Worm (Caenorhabditis elegans) whole organism, L4 larva: ENCODE results near the gene tat-3.

Experiments
- F37D6.2 ChIP-seq: sonication (generic microtip); optimal IDR thresholded peaks from 2 replicates; lab custom pipeline; 2016; ENCODE audit warnings: mild to moderate bottlenecking, missing genetic modification characterization, missing compliant biosample characterization
- T20F7.1 ChIP-seq: fragments of 200-800 bp; sonication (Bioruptor generic); optimal IDR thresholded peaks from 2 replicates; lab custom pipeline; 2018; ENCODE audit warnings: mild to moderate bottlenecking, missing genetic modification characterization, missing compliant biosample characterization
- T26A8.4 ChIP-seq: fragments of 200-800 bp; sonication (Bioruptor generic); IDR thresholded peaks from 2 replicates; pipeline ENCODE4 v1.3.6; 2022; ENCODE audit warnings: missing genetic modification characterization, missing compliant biosample characterization
- Y105C5A.15 ChIP-seq: fragments of 200-800 bp; sonication (Bioruptor generic); IDR thresholded peaks from 2 replicates; pipeline ENCODE4 v1.3.6; 2022; ENCODE audit warnings: missing genetic modification characterization, missing compliant biosample characterization
- Y48G9A.11 ChIP-seq: fragments of 200-800 bp; sonication (Bioruptor generic); IDR thresholded peaks from 2 replicates; pipeline ENCODE4 v1.3.6; 2022; ENCODE audit warnings: missing genetic modification reagents, missing genetic modification characterization, missing compliant biosample characterization
- Y75B8A.6 ChIP-seq: fragments of 200-800 bp; sonication (Bioruptor generic); IDR thresholded peaks from 2 replicates; pipeline ENCODE4 v1.3.6; 2022; ENCODE audit warnings: missing genetic modification reagents, missing genetic modification characterization, missing compliant biosample characterization
- ZK337.2 ChIP-seq: fragments of 200-800 bp; sonication (Bioruptor generic); IDR thresholded peaks from 2 replicates; pipeline ENCODE4 v1.3.6; 2022; ENCODE audit warnings: missing genetic modification reagents, missing genetic modification characterization, missing compliant biosample characterization
- aly-2 ChIP-seq: sonication (generic microtip); optimal IDR thresholded peaks from 2 replicates; lab custom pipeline; 2018; ENCODE audit warnings: missing biosample characterization, missing genetic modification characterization
- ama-1 ChIP-seq: fragments of 150-350 bp; optimal IDR thresholded peaks from 2 replicates; lab custom pipeline; 2014; ENCODE audit warnings: inconsistent platforms, mixed read lengths
- attf-4 ChIP-seq: sonication (generic microtip); optimal IDR thresholded peaks from 3 replicates; lab custom pipeline; 2017; ENCODE audit warnings: missing biosample characterization, missing genetic modification characterization
- ceh-20 ChIP-seq: fragments of 200-800 bp; sonication (Bioruptor generic); IDR thresholded peaks from 2 replicates; pipeline ENCODE4 v1.3.6; 2022; ENCODE audit warnings: missing genetic modification reagents, missing genetic modification characterization, missing compliant biosample characterization
- ceh-28 ChIP-seq: fragments of 150-350 bp; optimal IDR thresholded peaks from 2 replicates; lab custom pipeline; 2014; ENCODE audit warnings: missing biosample characterization, missing genetic modification reagents, missing genetic modification characterization
- ceh-32 ChIP-seq: sonication (generic microtip); optimal IDR thresholded peaks from 2 replicates; lab custom pipeline; 2016; ENCODE audit warnings: mild to moderate bottlenecking, missing genetic modification characterization, missing compliant biosample characterization; ENCODE audit not compliant: poor library complexity
- ceh-44 ChIP-seq: fragments of 200-800 bp; sonication (Bioruptor generic); IDR thresholded peaks from 2 replicates; pipeline ENCODE4 v1.3.6; 2022; ENCODE audit warnings: missing genetic modification reagents, missing genetic modification characterization, missing compliant biosample characterization
- ceh-62 ChIP-seq: sonication (generic microtip); optimal IDR thresholded peaks from 2 replicates; lab custom pipeline; 2017; ENCODE audit warnings: missing biosample characterization, missing genetic modification characterization
- ceh-82 ChIP-seq: sonication (generic microtip); optimal IDR thresholded peaks from 2 replicates; lab custom pipeline; 2017; ENCODE audit warnings: missing biosample characterization, missing genetic modification characterization
- ces-1 ChIP-seq: fragments of 150-350 bp; sonication (generic microtip); optimal IDR thresholded peaks from 4 replicates; lab custom pipeline; 2014; ENCODE audit warnings: missing biosample characterization, missing genetic modification reagents, missing genetic modification characterization
- cey-2 ChIP-seq: sonication (generic microtip); optimal IDR thresholded peaks from 3 replicates; lab custom pipeline; 2017; ENCODE audit warnings: missing genetic modification characterization, mild to moderate bottlenecking, missing compliant biosample characterization, antibody characterized with exemption, borderline replicate concordance; ENCODE audit not compliant: insufficient read depth
- ctbp-1 ChIP-seq: fragments of 200-800 bp; sonication (Bioruptor generic); IDR thresholded peaks from 2 replicates; pipeline ENCODE4 v1.3.6; 2022; ENCODE audit warnings: missing genetic modification reagents, missing genetic modification characterization, missing compliant biosample characterization
- daf-12 ChIP-seq: fragments of 150-350 bp; optimal IDR thresholded peaks from 2 replicates; lab custom pipeline; 2014; ENCODE audit warnings: missing biosample characterization, missing genetic modification reagents, missing genetic modification characterization
- daf-8 ChIP-seq: fragments of 200-800 bp; sonication (Bioruptor generic); IDR thresholded peaks from 2 replicates; pipeline ENCODE4 v1.3.6; 2022; ENCODE audit warnings: missing genetic modification characterization, missing compliant biosample characterization
- dmd-6 ChIP-seq: fragments of 200-800 bp; sonication (Bioruptor generic); IDR thresholded peaks from 2 replicates; pipeline ENCODE4 v1.3.6; 2022; ENCODE audit warnings: missing genetic modification reagents, missing genetic modification characterization, missing compliant biosample characterization
- dpl-1 ChIP-seq: fragments of 150-350 bp; optimal IDR thresholded peaks from 2 replicates; lab custom pipeline; 2014; ENCODE audit warnings: missing biosample characterization, missing genetic modification reagents, missing genetic modification characterization
- duxl-1 ChIP-seq: sonication (generic microtip); optimal IDR thresholded peaks from 2 replicates; lab custom pipeline; 2016; ENCODE audit warnings: mild to moderate bottlenecking, missing genetic modification characterization, moderate library complexity, missing compliant biosample characterization; ENCODE audit not compliant: poor library complexity
- dve-1 ChIP-seq: sonication (generic microtip); optimal IDR thresholded peaks from 2 replicates; lab custom pipeline; 2017; ENCODE audit warnings: antibody characterized with exemption, mild to moderate bottlenecking, missing genetic modification characterization, missing compliant biosample characterization; ENCODE audit not compliant: insufficient read depth
- gei-8 ChIP-seq: fragments of 200-800 bp; sonication (Bioruptor generic); optimal IDR thresholded peaks from 2 replicates; lab custom pipeline; 2018; ENCODE audit warnings: mild to moderate bottlenecking, missing genetic modification characterization, missing compliant biosample characterization
- hif-1 ChIP-seq, 2 experiments: sonication (generic microtip); optimal IDR thresholded peaks; 2 replicates each; lab custom pipeline; 2016 to 2017; ENCODE audit warnings: missing compliant biosample characterization in 2 of 2, missing genetic modification characterization in 2 of 2, missing genetic modification reagents in 2 of 2, missing genotype in 2 of 2, mild to moderate bottlenecking in 1 of 2
- jun-1 ChIP-seq: fragments of 150-350 bp; optimal IDR thresholded peaks from 2 replicates; lab custom pipeline; 2014; ENCODE audit warnings: missing biosample characterization, missing genetic modification reagents, missing genetic modification characterization
- lin-38 ChIP-seq: fragments of 200-800 bp; sonication (Bioruptor generic); IDR thresholded peaks from 2 replicates; pipeline ENCODE4 v1.3.6; 2022; ENCODE audit warnings: missing genetic modification reagents, missing genetic modification characterization, missing compliant biosample characterization
- lin-39 ChIP-seq: fragments of 150-350 bp; optimal IDR thresholded peaks from 2 replicates; lab custom pipeline; 2014; ENCODE audit warnings: missing biosample characterization, missing genetic modification reagents, missing genetic modification characterization
- lir-3 ChIP-seq: sonication (generic microtip); optimal IDR thresholded peaks from 2 replicates; lab custom pipeline; 2016; ENCODE audit warnings: mild to moderate bottlenecking, missing genetic modification characterization, missing compliant biosample characterization
- madf-5 ChIP-seq, 2 experiments: fragments of 200-800 bp; sonication (Bioruptor generic); IDR thresholded peaks; 2 replicates each; pipeline ENCODE4 v1.3.6; 2022; ENCODE audit warnings: missing compliant biosample characterization in 2 of 2, missing genetic modification characterization in 2 of 2
- mdl-1 ChIP-seq, 2 experiments: fragments of 150-350 bp in 1 of 2; sonication (generic microtip) in 1 of 2; optimal IDR thresholded peaks; 2 replicates each; lab custom pipeline; 2014 to 2017; ENCODE audit warnings: missing biosample characterization in 2 of 2, missing genetic modification characterization in 2 of 2
- mep-1 ChIP-seq: fragments of 150-350 bp; sonication (generic microtip); optimal IDR thresholded peaks from 3 replicates; lab custom pipeline; 2014; ENCODE audit warnings: missing biosample characterization, missing genetic modification characterization
- mxl-2 ChIP-seq: fragments of 200-800 bp; sonication (Bioruptor generic); conservative IDR thresholded peaks from 2 replicates; pipeline ENCODE4 v1.3.6; 2022; ENCODE audit warnings: missing genetic modification reagents, missing genetic modification characterization, missing compliant biosample characterization
- mxl-3 ChIP-seq: fragments of 200-800 bp; sonication (Bioruptor generic); optimal IDR thresholded peaks from 2 replicates; lab custom pipeline; 2018; ENCODE audit warnings: mild to moderate bottlenecking, missing genetic modification characterization, missing compliant biosample characterization
- nhr-111 ChIP-seq: fragments of 200-800 bp; sonication (Bioruptor generic); optimal IDR thresholded peaks from 2 replicates; lab custom pipeline; 2018; ENCODE audit warnings: mild to moderate bottlenecking, missing genetic modification characterization, missing compliant biosample characterization
- nhr-28 ChIP-seq: fragments of 150-350 bp; optimal IDR thresholded peaks from 2 replicates; lab custom pipeline; 2014; ENCODE audit warnings: missing biosample characterization, missing genetic modification characterization
- nhr-41 ChIP-seq: fragments of 200-800 bp; sonication (Bioruptor generic); IDR thresholded peaks from 2 replicates; pipeline ENCODE4 v1.3.6; 2022; ENCODE audit warnings: missing genetic modification reagents, missing genetic modification characterization, missing compliant biosample characterization
- nhr-42 ChIP-seq: fragments of 200-800 bp; sonication (Bioruptor generic); IDR thresholded peaks from 2 replicates; pipeline ENCODE4 v1.3.6; 2022; ENCODE audit warnings: missing genetic modification characterization, missing compliant biosample characterization
- nhr-48 ChIP-seq: sonication (generic microtip); optimal IDR thresholded peaks from 2 replicates; lab custom pipeline; 2016; ENCODE audit warnings: mild to moderate bottlenecking, missing genetic modification characterization, missing compliant biosample characterization
- nhr-6 ChIP-seq: fragments of 150-350 bp; optimal IDR thresholded peaks from 2 replicates; lab custom pipeline; 2014; ENCODE audit warnings: missing biosample characterization, missing genetic modification characterization
- nhr-76 ChIP-seq: fragments of 150-350 bp; optimal IDR thresholded peaks from 2 replicates; lab custom pipeline; 2014; ENCODE audit warnings: missing biosample characterization, missing genetic modification characterization
- set-16 ChIP-seq: fragments of 200-800 bp; sonication (Bioruptor generic); IDR thresholded peaks from 2 replicates; pipeline ENCODE4 v1.3.6; 2022; ENCODE audit warnings: missing genetic modification reagents, missing genetic modification characterization, missing compliant biosample characterization
- skn-1 ChIP-seq: fragments of 150-350 bp; optimal IDR thresholded peaks from 2 replicates; lab custom pipeline; 2014; ENCODE audit warnings: missing biosample characterization, missing genetic modification characterization
- snpc-4 ChIP-seq: fragments of 150-350 bp; optimal IDR thresholded peaks from 2 replicates; lab custom pipeline; 2014; ENCODE audit warnings: missing biosample characterization, missing genetic modification characterization
- spr-3 ChIP-seq: fragments of 200-800 bp; sonication (Bioruptor generic); optimal IDR thresholded peaks from 2 replicates; lab custom pipeline; 2018; ENCODE audit warnings: mild to moderate bottlenecking, missing genetic modification characterization, missing compliant biosample characterization
- unc-130 ChIP-seq: sonication (generic microtip); optimal IDR thresholded peaks from 2 replicates; lab custom pipeline; 2016; ENCODE audit warnings: missing genetic modification reagents, missing genetic modification characterization, missing compliant biosample characterization
- zag-1 ChIP-seq: fragments of 150-350 bp; optimal IDR thresholded peaks from 2 replicates; lab custom pipeline; 2014; ENCODE audit warnings: missing biosample characterization, missing genetic modification characterization
- zfp-2 ChIP-seq: sonication (generic microtip); optimal IDR thresholded peaks from 2 replicates; lab custom pipeline; 2016; ENCODE audit warnings: mild to moderate bottlenecking, missing genetic modification characterization, missing compliant biosample characterization
- zip-11 ChIP-seq: fragments of 200-800 bp; sonication (Bioruptor generic); IDR thresholded peaks from 2 replicates; pipeline ENCODE4 v1.3.6; 2022; ENCODE audit warnings: missing genetic modification characterization, missing compliant biosample characterization
- ztf-11 ChIP-seq: fragments of 150-350 bp; optimal IDR thresholded peaks from 2 replicates; lab custom pipeline; 2014; ENCODE audit warnings: missing biosample characterization, missing genetic modification characterization
- ztf-7 ChIP-seq: fragments of 150-350 bp; optimal IDR thresholded peaks from 2 replicates; lab custom pipeline; 2014; ENCODE audit warnings: missing biosample characterization, missing genetic modification characterization

The tat-3 gene

ce11 chrIII:10719057-10719456 is 11.4 kb downstream of the tat-3 start (continued):
- TF ChIP-seq zfp-2 (tag; lab: Kevin White, UChicago) (no peak), spr-3 (GFP tag; lab: Kevin White, UChicago) (no peak), lir-3 (no peak), zip-11 (GFP tag; lab: Robert Waterston, UW) (no peak), ces-1 (GFP tag; lab: Kevin White, UChicago) (no peak), snpc-4 (tag; lab: Kevin White, UChicago) (no peak), nhr-42 (GFP tag; lab: Robert Waterston, UW) (no peak), ceh-62 (tag; lab: Kevin White, UChicago) (no peak), attf-4 (tag; lab: Kevin White, UChicago) (no peak), Y48G9A.11 (GFP tag; lab: Robert Waterston, UW) (no peak), ztf-7 (tag; lab: Kevin White, UChicago) (no peak), ceh-20 (GFP tag; lab: Robert Waterston, UW) (no peak), T26A8.4 (peak; percentile 57), unc-130 (GFP tag; lab: Kevin White, UChicago) (no peak), aly-2 (tag; lab: Kevin White, UChicago) (no peak), zag-1 (no peak), ceh-82 (tag; lab: Kevin White, UChicago) (no peak), nhr-111 (GFP tag; lab: Kevin White, UChicago) (no peak), nhr-6 (no peak), Y105C5A.15 (GFP tag; lab: Robert Waterston, UW) (no peak), F37D6.2 (no peak), mdl-1 (tag; optimal IDR thresholded peaks at IDR 0.05; lab: Kevin White, UChicago) (peak in 1 of 2 experiments; percentile 69), nhr-76 (tag; lab: Kevin White, UChicago) (no peak), set-16 (GFP tag; lab: Robert Waterston, UW) (no peak), Y75B8A.6 (GFP tag; lab: Robert Waterston, UW) (0 out of 2 replicates have a peak, but pooled peaks have one; percentile 57), ceh-32 (no peak), mxl-3 (GFP tag; lab: Kevin White, UChicago) (peak; percentile 56), ctbp-1 (GFP tag; lab: Robert Waterston, UW) (no peak), daf-8 (GFP tag; lab: Robert Waterston, UW) (no peak), skn-1 (no peak), mxl-2 (GFP tag; lab: Robert Waterston, UW) (no peak), ama-1 (no peak), ceh-44 (GFP tag; lab: Robert Waterston, UW) (no peak), daf-12 (tag; lab: Kevin White, UChicago) (no peak), madf-5 (GFP tag; IDR thresholded peaks at IDR 0.05; lab: Robert Waterston, UW) (no peak), hif-1 (tag; optimal IDR thresholded peaks at IDR 0.05; lab: Kevin White, UChicago) (no peak), nhr-48 (peak; percentile 12), dpl-1 (GFP tag; lab: Kevin White, UChicago) (no peak), ztf-11 (no peak), lin-39 (tag; lab: Kevin White, UChicago) (no peak), gei-8 (no peak), ceh-28 (tag; lab: Kevin White, UChicago) (no peak), jun-1 (no peak), dve-1 (tag; lab: Kevin White, UChicago) (peak; percentile 68), cey-2 (no peak), T20F7.1 (GFP tag; lab: Kevin White, UChicago) (peak; percentile 29), lin-38 (GFP tag; lab: Robert Waterston, UW) (0 out of 2 replicates have a peak, but pooled peaks have one; percentile 16), mep-1 (peak; percentile 33), nhr-41 (no peak), duxl-1 (tag; lab: Kevin White, UChicago) (peak; percentile 9), dmd-6 (peak; percentile 62), nhr-28 (tag; lab: Kevin White, UChicago) (peak; percentile 79), ZK337.2 (GFP tag; lab: Robert Waterston, UW) (no peak)
